Fruit fly (Drosophila melanogaster) whole organism, embryonic: Measurements from ENCODE around the gene CG34041.

Experiments
- Ada2b ChIP-seq: fragments of 200-800 bp; sonication (Bioruptor generic); IDR thresholded peaks from 2 replicates; pipeline ENCODE4 v1.3.6; 2022; ENCODE audit warnings: missing biosample characterization, missing genetic modification characterization
- Atf3 ChIP-seq: fragments of 200-800 bp; sonication (Bioruptor generic); optimal IDR thresholded peaks from 3 replicates; lab custom pipeline; 2016; ENCODE audit warnings: missing biosample characterization, missing genetic modification characterization
- Bdp1 ChIP-seq: fragments of 200-800 bp; sonication (Bioruptor generic); optimal IDR thresholded peaks from 3 replicates; lab custom pipeline; 2016; ENCODE audit warnings: missing biosample characterization, missing genetic modification characterization
- CG10321 ChIP-seq: fragments of 200-800 bp; sonication (Bioruptor generic); IDR thresholded peaks from 2 replicates; pipeline ENCODE4 v1.3.6; 2022; ENCODE audit warnings: missing biosample characterization, missing genetic modification characterization
- CG10979 ChIP-seq: fragments of 200-800 bp; sonication (Bioruptor generic); optimal IDR thresholded peaks from 2 replicates; lab custom pipeline; 2018; ENCODE audit warnings: missing biosample characterization, mild to moderate bottlenecking, missing genetic modification characterization, moderate library complexity
- CG11456 ChIP-seq: fragments of 200-800 bp; sonication (Bioruptor generic); IDR thresholded peaks from 3 replicates; pipeline ENCODE4 v1.3.6; 2022; ENCODE audit warnings: missing biosample characterization, missing genetic modification characterization
- CG11696 ChIP-seq: fragments of 200-800 bp; sonication (Bioruptor generic); IDR thresholded peaks from 2 replicates; pipeline ENCODE4 v1.3.6; 2022; ENCODE audit warnings: missing biosample characterization, missing genetic modification characterization
- CG12155 ChIP-seq: fragments of 200-800 bp; sonication (Bioruptor generic); optimal IDR thresholded peaks from 3 replicates; lab custom pipeline; 2016; ENCODE audit warnings: missing biosample characterization, missing genetic modification characterization
- CG12744 ChIP-seq: fragments of 200-800 bp; sonication (Bioruptor generic); optimal IDR thresholded peaks from 2 replicates; lab custom pipeline; 2016; ENCODE audit warnings: missing biosample characterization, missing genetic modification characterization
- CG13123 ChIP-seq: fragments of 200-800 bp; sonication (Bioruptor generic); optimal IDR thresholded peaks from 2 replicates; lab custom pipeline; 2016; ENCODE audit warnings: missing biosample characterization, missing genetic modification characterization
- CG15073 ChIP-seq: fragments of 200-800 bp; sonication (Bioruptor generic); optimal IDR thresholded peaks from 2 replicates; lab custom pipeline; 2016; ENCODE audit warnings: missing biosample characterization, missing genetic modification characterization
- CG16815 ChIP-seq: fragments of 200-800 bp; sonication (Bioruptor generic); optimal IDR thresholded peaks from 3 replicates; lab custom pipeline; 2017; ENCODE audit warnings: missing biosample characterization, mild to moderate bottlenecking, missing genetic modification characterization
- CG17568 ChIP-seq: fragments of 200-800 bp; sonication (Bioruptor generic); optimal IDR thresholded peaks from 2 replicates; lab custom pipeline; 2018; ENCODE audit warnings: missing biosample characterization, mild to moderate bottlenecking, missing genetic modification characterization, moderate library complexity
- CG31224 ChIP-seq: fragments of 200-800 bp; sonication (Bioruptor generic); IDR thresholded peaks from 2 replicates; pipeline ENCODE4 v1.3.6; 2022; ENCODE audit warnings: missing biosample characterization, missing genetic modification characterization
- CG42726 ChIP-seq: fragments of 200-800 bp; sonication (Bioruptor generic); IDR thresholded peaks from 2 replicates; pipeline ENCODE4 v1.3.6; 2022; ENCODE audit warnings: missing biosample characterization, missing genetic modification characterization; ENCODE audit not compliant: partially characterized antibody
- CG4282 ChIP-seq: fragments of 200-800 bp; sonication (Bioruptor generic); optimal IDR thresholded peaks from 2 replicates; lab custom pipeline; 2016; ENCODE audit warnings: missing biosample characterization, missing genetic modification characterization
- CG7786 ChIP-seq: fragments of 200-800 bp; sonication (Bioruptor generic); optimal IDR thresholded peaks from 2 replicates; lab custom pipeline; 2016; ENCODE audit warnings: missing biosample characterization, missing genetic modification characterization
- CG9797 ChIP-seq: fragments of 200-800 bp; sonication (Bioruptor generic); optimal IDR thresholded peaks from 3 replicates; lab custom pipeline; 2018; ENCODE audit warnings: missing biosample characterization, mild to moderate bottlenecking, missing genetic modification characterization
- CG9876 ChIP-seq: fragments of 200-800 bp; sonication (Bioruptor generic); optimal IDR thresholded peaks from 2 replicates; lab custom pipeline; 2016; ENCODE audit warnings: missing biosample characterization, missing genetic modification characterization
- CTCF ChIP-seq: fragments of 200-800 bp; sonication (Bioruptor generic); optimal IDR thresholded peaks from 2 replicates; lab custom pipeline; 2017; ENCODE audit warnings: missing biosample characterization, mild to moderate bottlenecking, missing genetic modification characterization, moderate library complexity
- CrebB ChIP-seq: fragments of 200-800 bp; sonication (Bioruptor generic); optimal IDR thresholded peaks from 3 replicates; lab custom pipeline; 2018; ENCODE audit warnings: missing biosample characterization, mild to moderate bottlenecking, missing genetic modification characterization
- Deaf1 ChIP-seq: fragments of 200-800 bp; optimal IDR thresholded peaks from 3 replicates; lab custom pipeline; 2019; ENCODE audit warnings: missing biosample characterization, mild to moderate bottlenecking, missing genetic modification characterization, moderate library complexity
- Dip3 ChIP-seq: fragments of 200-800 bp; sonication (Bioruptor generic); optimal IDR thresholded peaks from 3 replicates; lab custom pipeline; 2016; ENCODE audit warnings: missing biosample characterization, missing genetic modification characterization
- Dll ChIP-seq: fragments of 200-800 bp; sonication (Bioruptor generic); IDR thresholded peaks from 4 replicates; pipeline ENCODE4 v1.3.6; 2022; ENCODE audit warnings: missing biosample characterization, missing genetic modification characterization; ENCODE audit not compliant: partially characterized antibody
- Fer1 ChIP-seq: fragments of 200-800 bp; sonication (Bioruptor generic); optimal IDR thresholded peaks from 2 replicates; lab custom pipeline; 2017; ENCODE audit warnings: missing biosample characterization, mild to moderate bottlenecking, missing genetic modification characterization
- GATAe ChIP-seq: fragments of 200-800 bp; sonication (Bioruptor generic); conservative IDR thresholded peaks from 2 replicates; pipeline ENCODE4 v1.3.6; 2022; ENCODE audit warnings: missing biosample characterization, missing genetic modification characterization
- HHEX ChIP-seq: fragments of 200-800 bp; sonication (Bioruptor generic); optimal IDR thresholded peaks from 3 replicates; lab custom pipeline; 2017; ENCODE audit warnings: missing biosample characterization, mild to moderate bottlenecking, missing genetic modification characterization, missing genetic modification reagents
- Hmx ChIP-seq: fragments of 200-800 bp; sonication (Bioruptor generic); optimal IDR thresholded peaks from 2 replicates; lab custom pipeline; 2016; ENCODE audit warnings: missing biosample characterization, missing genetic modification characterization
- Lhr ChIP-seq: fragments of 200-800 bp; sonication (Bioruptor generic); optimal IDR thresholded peaks from 3 replicates; lab custom pipeline; 2017; ENCODE audit warnings: mild to moderate bottlenecking, missing biosample characterization, missing genetic modification reagents, missing genetic modification characterization
- Nf-YA ChIP-seq: fragments of 200-800 bp; sonication (Bioruptor generic); IDR thresholded peaks from 2 replicates; pipeline ENCODE4 v1.3.6; 2022; ENCODE audit warnings: missing biosample characterization, missing genetic modification characterization
- Taf1 ChIP-seq: fragments of 200-800 bp; sonication (Bioruptor generic); IDR thresholded peaks from 2 replicates; pipeline ENCODE4 v1.3.6; 2022; ENCODE audit warnings: missing biosample characterization, missing genetic modification characterization
- br ChIP-seq: fragments of >200 bp; optimal IDR thresholded peaks from 2 replicates; lab custom pipeline; 2017
- btn ChIP-seq: fragments of 200-800 bp; sonication (Bioruptor generic); optimal IDR thresholded peaks from 2 replicates; lab custom pipeline; 2016; ENCODE audit warnings: missing biosample characterization, missing genetic modification characterization
- dm ChIP-seq: fragments of 200-800 bp; sonication (Bioruptor generic); optimal IDR thresholded peaks from 3 replicates; lab custom pipeline; 2016; ENCODE audit warnings: missing biosample characterization, missing genetic modification characterization
- emc ChIP-seq: fragments of 200-800 bp; sonication (Bioruptor generic); optimal IDR thresholded peaks from 2 replicates; lab custom pipeline; 2016; ENCODE audit warnings: missing biosample characterization, missing genetic modification characterization
- en ChIP-seq: fragments of 200-800 bp; sonication (Bioruptor generic); optimal IDR thresholded peaks from 2 replicates; lab custom pipeline; 2016; ENCODE audit warnings: missing biosample characterization, missing genetic modification characterization
- fu2 ChIP-seq: fragments of 200-800 bp; sonication (Bioruptor generic); optimal IDR thresholded peaks from 2 replicates; lab custom pipeline; 2016; ENCODE audit warnings: missing biosample characterization, missing genetic modification characterization
- her ChIP-seq: fragments of 200-800 bp; sonication (Bioruptor generic); optimal IDR thresholded peaks from 2 replicates; lab custom pipeline; 2016; ENCODE audit warnings: missing biosample characterization, missing genetic modification characterization
- jing ChIP-seq: fragments of 200-800 bp; sonication (Bioruptor generic); optimal IDR thresholded peaks from 2 replicates; lab custom pipeline; 2018; ENCODE audit warnings: missing biosample characterization, mild to moderate bottlenecking, missing genetic modification characterization
- mld ChIP-seq: fragments of 200-800 bp; sonication (Bioruptor generic); IDR thresholded peaks from 3 replicates; pipeline ENCODE4 v1.3.6; 2022; ENCODE audit warnings: missing biosample characterization, missing genetic modification characterization; ENCODE audit not compliant: partially characterized antibody
- nmo ChIP-seq: fragments of 200-800 bp; sonication (Bioruptor generic); optimal IDR thresholded peaks from 2 replicates; lab custom pipeline; 2018; ENCODE audit warnings: missing biosample characterization, mild to moderate bottlenecking, missing genetic modification characterization, moderate library complexity
- prd ChIP-seq, 3 experiments: fragments of >200 bp in 2 of 3; fragments of 200-800 bp in 1 of 3; sonication (Bioruptor generic) in 1 of 3; optimal IDR thresholded peaks in 2 of 3; IDR thresholded peaks in 1 of 3; 2 replicates in 2 of 3; 3 replicates in 1 of 3; pipeline versions ENCODE4 v1.3.6 to Lab custom; 2017 to 2022; ENCODE audit warnings: missing biosample characterization in 1 of 3, missing genetic modification characterization in 1 of 3
- pzg ChIP-seq: fragments of 200-800 bp; sonication (Bioruptor generic); optimal IDR thresholded peaks from 3 replicates; lab custom pipeline; 2018; ENCODE audit warnings: missing biosample characterization, mild to moderate bottlenecking, missing genetic modification characterization, moderate library complexity
- ro ChIP-seq: fragments of 200-800 bp; sonication (Bioruptor generic); IDR thresholded peaks from 2 replicates; pipeline ENCODE4 v1.3.6; 2022; ENCODE audit warnings: missing biosample characterization, missing genetic modification characterization
- scrt ChIP-seq: fragments of 200-800 bp; sonication (Bioruptor generic); optimal IDR thresholded peaks from 2 replicates; lab custom pipeline; 2018; ENCODE audit warnings: missing biosample characterization, mild to moderate bottlenecking, missing genetic modification characterization, moderate library complexity
- sisA ChIP-seq: fragments of 200-800 bp; sonication (Bioruptor generic); IDR thresholded peaks from 2 replicates; pipeline ENCODE4 v1.3.6; 2022; ENCODE audit warnings: missing biosample characterization, missing genetic modification characterization
- slou ChIP-seq: fragments of 200-800 bp; sonication (Bioruptor generic); optimal IDR thresholded peaks from 3 replicates; lab custom pipeline; 2016; ENCODE audit warnings: missing biosample characterization, missing genetic modification characterization
- stc ChIP-seq: fragments of 200-800 bp; sonication (Bioruptor generic); IDR thresholded peaks from 2 replicates; pipeline ENCODE4 v1.3.6; 2022; ENCODE audit warnings: missing biosample characterization, missing genetic modification characterization
- stwl ChIP-seq: fragments of 200-800 bp; sonication (Bioruptor generic); optimal IDR thresholded peaks from 3 replicates; lab custom pipeline; 2018; ENCODE audit warnings: missing biosample characterization, mild to moderate bottlenecking, missing genetic modification characterization, moderate library complexity
- twi ChIP-seq: fragments of 200-800 bp; optimal IDR thresholded peaks from 2 replicates; lab custom pipeline; 2019; ENCODE audit warnings: missing biosample characterization, mild to moderate bottlenecking, missing genetic modification characterization, moderate library complexity
- unc-4 ChIP-seq: fragments of 200-800 bp; sonication (Bioruptor generic); IDR thresholded peaks from 2 replicates; pipeline ENCODE4 v1.3.6; 2022; ENCODE audit warnings: missing biosample characterization, missing genetic modification characterization; ENCODE audit not compliant: partially characterized antibody

CG34041 gene

dm6 chr3R:30459066-30459935 lies 48.5 kb upstream of the CG34041 start, which contains the start of the genes CG2224 and CDase (continued):
- TF ChIP-seq her (GFP tag; lab: Kevin White, UChicago) (peak; percentile 98), Lhr (GFP tag; lab: Kevin White, UChicago) (no peak), scrt (GFP tag; lab: Kevin White, UChicago) (no peak), prd (optimal IDR thresholded peaks at IDR 0.05; lab: Kevin White, UChicago) (no peak), prd (GFP tag; IDR thresholded peaks at IDR 0.05; lab: Robert Waterston, UW) (no peak), CG12155 (GFP tag; lab: Kevin White, UChicago) (no peak), CG16815 (no peak), CG12744 (GFP tag; lab: Kevin White, UChicago) (no peak), nmo (GFP tag; lab: Kevin White, UChicago) (peak; percentile 19), CG31224 (no peak), CG7786 (GFP tag; lab: Kevin White, UChicago) (no peak), Hmx (GFP tag; lab: Kevin White, UChicago) (no peak), CG17568 (GFP tag; lab: Kevin White, UChicago) (no peak), Fer1 (GFP tag; lab: Kevin White, UChicago) (no peak), GATAe (GFP tag; lab: Robert Waterston, UW) (no peak), Atf3 (GFP tag; lab: Kevin White, UChicago) (no peak), en (GFP tag; lab: Kevin White, UChicago) (no peak), Ada2b (GFP tag; lab: Robert Waterston, UW) (no peak), mld (GFP tag; lab: Robert Waterston, UW) (peak; percentile 79), pzg (peak; percentile 75), Deaf1 (no peak), stc (no peak), stwl (tag; lab: Kevin White, UChicago) (peak; percentile 47), unc-4 (GFP tag; lab: Robert Waterston, UW) (peak; percentile 96), CG15073 (GFP tag; lab: Kevin White, UChicago) (no peak), twi (no peak), CG10979 (tag; lab: Kevin White, UChicago) (no peak), CrebB (peak; percentile 3), sisA (no peak), CG11456 (GFP tag; lab: Robert Waterston, UW) (no peak), Dll (GFP tag; lab: Robert Waterston, UW) (peak; percentile 91), Dip3 (GFP tag; lab: Kevin White, UChicago) (no peak), slou (GFP tag; lab: Kevin White, UChicago) (no peak), Taf1 (no peak), btn (GFP tag; lab: Kevin White, UChicago) (no peak), Bdp1 (no peak), br (lab: Kevin White, UChicago) (no peak), Nf-YA (GFP tag; lab: Robert Waterston, UW) (no peak), ro (GFP tag; lab: Robert Waterston, UW) (no peak), CG42726 (GFP tag; lab: Robert Waterston, UW) (peak; percentile 59; the same call in 1 of the 2 replicates), CG9797 (GFP tag; lab: Kevin White, UChicago) (no peak), jing (GFP tag; lab: Kevin White, UChicago) (no peak), dm (GFP tag; lab: Kevin White, UChicago) (no peak), CG10321 (GFP tag; lab: Robert Waterston, UW) (no peak), CG9876 (GFP tag; lab: Kevin White, UChicago) (no peak), CG4282 (GFP tag; lab: Kevin White, UChicago) (no peak), emc (no peak), CG11696 (GFP tag; lab: Robert Waterston, UW) (no peak), fu2 (GFP tag; lab: Kevin White, UChicago) (no peak), HHEX (no peak), CG13123 (GFP tag; lab: Kevin White, UChicago) (no peak), CTCF (GFP tag; lab: Kevin White, UChicago) (peak; percentile 28)
